Fruit fly (Drosophila melanogaster): ENCODE measurements around the gene Polr1F.

Polr1F gene

dm6 chr2L:6919203-6919849, 11.7 kb upstream of the Polr1F start:
- TF ChIP-seq CTCF (optimal IDR thresholded peaks at IDR 0.05) (no peak), CG8478 (optimal IDR thresholded peaks at IDR 0.05) (no peak)

- TF ChIP-seq CG8478 (optimal IDR thresholded peaks at IDR 0.05) (no peak), CTCF (optimal IDR thresholded peaks at IDR 0.05) (peak in 1 of 2 experiments; percentile 24)
Measured at dm6 chr2L:6918517-6919202, 11.0 kb upstream of the Polr1F start, which contains the start of gene nop5. Gene nop5 (minus strand): TSS chr2L:6918743.

- TF ChIP-seq CG8478 (optimal IDR thresholded peaks at IDR 0.05) (no peak), CTCF (optimal IDR thresholded peaks at IDR 0.05) (no peak)
Measured at dm6 chr2L:6916345-6916744, 8.7 kb upstream of the Polr1F start, which contains the start of gene CG32829. Gene CG32829 (minus strand): TSS chr2L:6916445.

DNA sequence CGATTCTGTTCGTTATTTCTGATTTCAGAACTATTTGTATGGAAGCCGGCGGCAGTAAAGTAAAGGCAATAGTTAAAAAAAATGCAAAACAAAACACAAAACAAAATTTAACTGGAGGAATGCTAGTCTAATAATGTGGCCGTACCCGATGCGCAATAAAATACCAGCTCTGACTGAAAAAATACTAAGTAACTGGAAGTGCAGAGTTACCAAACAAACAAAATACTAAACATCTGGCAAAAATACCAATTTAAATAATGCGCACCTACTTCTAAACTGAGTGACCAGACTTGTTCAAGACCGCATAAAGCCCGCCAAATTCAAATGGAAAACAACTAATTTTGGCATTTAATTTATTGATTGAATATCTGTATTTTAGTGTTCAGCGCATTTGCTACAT, 6.3 kb upstream of the Polr1F start, which contains the start of gene Wee1:
TSS of gene Wee1 (minus strand) at position 175 of the 400 bp plus-strand sequence.
- no peak for TF ChIP-seq CG8478 (optimal IDR thresholded peaks at IDR 0.05)
- peak in 1 of 2 experiments; percentile 17 for TF ChIP-seq CTCF (optimal IDR thresholded peaks at IDR 0.05)

DNA sequence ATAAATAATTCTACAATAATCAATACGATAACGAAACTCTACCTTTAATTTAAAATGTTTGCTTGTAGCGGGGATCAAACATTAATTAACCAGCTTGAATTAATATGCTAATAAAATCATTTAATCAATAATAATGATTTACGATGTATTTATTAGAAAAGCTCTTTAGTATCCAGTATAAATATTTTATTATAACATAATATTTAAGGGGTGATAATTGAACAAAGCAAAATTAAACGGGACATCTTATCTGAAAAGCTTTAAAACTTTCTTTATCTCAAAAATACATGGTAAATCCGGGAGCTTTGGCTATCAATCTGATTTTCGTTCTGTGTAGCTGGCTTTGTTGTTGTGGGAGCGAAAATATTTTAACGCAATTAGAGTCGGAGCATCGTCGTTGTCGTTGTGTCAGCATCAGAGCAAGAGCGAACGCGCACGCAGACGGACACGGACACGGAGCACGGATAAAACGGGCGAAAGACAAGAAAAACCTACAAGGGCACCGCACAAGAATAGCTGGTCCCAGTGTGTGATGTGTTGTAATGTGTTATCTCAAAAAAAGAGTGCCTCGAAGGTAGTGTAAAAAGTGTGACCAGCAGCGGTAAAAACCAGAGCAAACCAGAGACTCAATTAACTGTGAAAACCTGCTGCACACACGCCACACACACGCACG, 33.0 kb downstream of the Polr1F start, which contains the start of gene Nlg2:
TSS of gene Nlg2 (plus strand) at position 375 of the 673 bp plus-strand sequence.
- no peak for TF ChIP-seq CG8478 (optimal IDR thresholded peaks at IDR 0.05)
- no peak for TF ChIP-seq CTCF (optimal IDR thresholded peaks at IDR 0.05)

DNA sequence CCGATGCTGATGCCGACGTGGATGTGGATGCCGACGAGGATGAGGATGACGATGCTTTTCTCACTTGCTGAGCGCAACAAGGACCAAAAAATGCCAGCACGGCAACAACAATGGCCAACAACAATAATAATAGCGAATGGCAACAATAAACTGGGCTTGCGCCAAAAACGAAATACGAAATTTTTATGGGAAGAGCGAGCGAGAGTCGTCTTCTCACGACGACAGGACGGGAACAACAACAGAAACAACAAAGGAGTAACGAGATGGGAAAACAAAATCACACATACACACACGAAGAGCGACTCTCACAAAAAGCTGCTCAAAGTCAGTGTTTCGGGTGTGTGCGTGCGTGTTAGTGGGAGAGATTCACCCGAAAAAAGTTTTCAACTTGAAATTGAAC, 33.6 kb downstream of the Polr1F start:
- TF ChIP-seq CG8478 (optimal IDR thresholded peaks at IDR 0.05): no peak
- no peak for TF ChIP-seq CTCF (optimal IDR thresholded peaks at IDR 0.05)

DNA sequence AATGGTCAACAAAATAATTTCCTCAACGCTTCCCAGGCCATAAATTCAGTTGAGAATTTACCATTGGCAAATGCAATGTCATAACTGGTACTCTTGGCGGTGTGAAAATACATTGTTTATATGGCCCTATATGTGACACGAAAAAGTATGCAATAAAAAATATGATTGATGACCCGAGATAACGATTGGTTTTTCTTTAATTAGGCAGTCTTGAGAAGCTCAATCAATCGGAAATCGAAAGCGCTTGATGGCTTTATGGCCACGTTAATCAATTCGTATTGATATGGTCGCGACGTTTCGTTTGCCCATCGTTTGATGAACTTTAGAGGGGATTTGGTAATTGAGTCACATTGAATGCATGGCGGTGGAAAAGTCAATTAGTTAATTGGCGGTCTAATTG, 36.9 kb downstream of the Polr1F start:
- no peak for TF ChIP-seq CG8478 (optimal IDR thresholded peaks at IDR 0.05)
- TF ChIP-seq CTCF (optimal IDR thresholded peaks at IDR 0.05): no peak

DNA sequence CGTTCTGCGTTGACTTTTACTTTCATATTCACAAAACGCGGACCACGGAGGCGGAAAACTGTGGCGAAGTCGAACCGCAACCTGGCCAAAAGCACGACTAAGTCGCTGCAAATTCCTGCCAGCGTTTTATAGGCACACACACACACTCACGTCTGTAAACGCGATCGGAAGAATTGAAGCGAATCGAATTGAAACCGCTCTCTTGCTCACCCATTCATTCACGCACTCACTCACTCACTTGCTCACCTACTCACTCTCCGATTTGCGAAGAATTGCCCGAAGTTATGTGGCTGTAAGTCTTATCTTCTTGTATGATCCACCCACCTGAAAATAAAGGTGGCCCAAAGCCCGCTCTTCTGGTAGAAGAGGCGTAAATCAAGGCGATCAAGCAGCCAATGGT, 37.4 kb downstream of the Polr1F start, which contains the start of gene Nha1:
TSS of gene Nha1 (minus strand) at position 101 of the 400 bp plus-strand sequence.
- no peak for TF ChIP-seq CTCF (optimal IDR thresholded peaks at IDR 0.05)

DNA sequence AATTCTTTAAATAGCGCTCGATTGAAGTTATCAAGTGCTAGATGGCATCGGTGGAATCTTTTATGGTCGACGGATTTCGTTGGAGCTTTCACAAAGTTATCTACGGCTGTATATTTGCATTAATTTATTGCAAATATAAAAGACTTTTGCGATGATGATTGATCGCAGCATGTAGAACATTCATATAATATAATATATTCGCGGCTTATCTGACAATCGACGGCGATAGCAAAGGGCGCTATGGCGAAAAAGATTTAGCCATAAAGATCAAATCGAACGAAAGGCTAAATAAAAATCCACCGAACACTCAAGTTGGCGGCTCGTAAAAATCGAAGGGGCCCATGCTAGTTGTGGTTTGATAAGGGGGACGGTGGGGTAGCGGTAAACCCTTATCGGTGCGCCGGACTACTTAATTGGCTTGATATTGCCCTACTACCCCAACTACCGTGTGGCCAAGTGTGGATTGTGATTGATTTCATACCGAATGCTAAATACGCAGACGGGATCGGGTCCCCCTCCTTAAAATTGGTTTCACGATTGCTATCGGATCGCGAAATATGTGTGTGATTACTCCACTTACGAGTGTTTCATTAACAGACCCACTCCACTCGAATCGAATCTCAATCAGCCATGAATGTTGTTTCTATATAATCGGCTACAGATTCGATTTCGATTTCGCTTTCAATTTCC, 39.3 kb downstream of the Polr1F start:
- no peak for TF ChIP-seq CG8478 (optimal IDR thresholded peaks at IDR 0.05)
- no peak for TF ChIP-seq CTCF (optimal IDR thresholded peaks at IDR 0.05)
